Worm (Caenorhabditis elegans) whole organism, young adult: Measurements from ENCODE around the gene unc-32.

Experiments
- F52B5.7 ChIP-seq: sonication (generic microtip); optimal IDR thresholded peaks from 2 replicates; lab custom pipeline; 2016; ENCODE audit warnings: mild to moderate bottlenecking, missing genetic modification characterization, missing compliant biosample characterization
- ama-1 ChIP-seq, 3 experiments: fragments of 150-350 bp in 1 of 3; sonication (generic microtip) in 2 of 3; optimal IDR thresholded peaks; 2 replicates each; lab custom pipeline; 2014 to 2018; ENCODE audit warnings: missing biosample characterization in 2 of 3, missing genetic modification characterization in 2 of 3, missing genetic modification reagents in 2 of 3
- chd-7 ChIP-seq: sonication (generic microtip); optimal IDR thresholded peaks from 2 replicates; lab custom pipeline; 2016; ENCODE audit warnings: mild to moderate bottlenecking, missing genetic modification characterization, moderate library complexity, missing compliant biosample characterization
- egl-18 ChIP-seq: fragments of 200-800 bp; sonication (Bioruptor generic); IDR thresholded peaks from 2 replicates; pipeline ENCODE4 v1.3.6; 2022; ENCODE audit warnings: missing genetic modification reagents, missing genetic modification characterization, missing compliant biosample characterization
- lin-35 ChIP-seq, 3 experiments: fragments of 150-350 bp in 2 of 3; sonication (generic microtip) in 1 of 3; optimal IDR thresholded peaks; 2 replicates each; lab custom pipeline; 2014 to 2018; ENCODE audit warnings: missing biosample characterization in 3 of 3, missing genetic modification characterization in 3 of 3, missing genetic modification reagents in 3 of 3
- madf-8 ChIP-seq: fragments of 200-800 bp; sonication (Bioruptor generic); conservative IDR thresholded peaks from 2 replicates; pipeline ENCODE4 v1.3.6; 2022; ENCODE audit warnings: missing genetic modification reagents, missing genetic modification characterization, missing compliant biosample characterization
- pha-4 ChIP-seq: fragments of 150-350 bp; sonication (generic microtip); optimal IDR thresholded peaks from 2 replicates; lab custom pipeline; 2014; ENCODE audit warnings: missing biosample characterization, missing genetic modification reagents, missing genetic modification characterization
- snpc-3.4 ChIP-seq: sonication (generic microtip); optimal IDR thresholded peaks from 2 replicates; lab custom pipeline; 2017; ENCODE audit warnings: missing genetic modification characterization, mild to moderate bottlenecking, missing compliant biosample characterization, antibody characterized with exemption, moderate library complexity, missing genotype, missing genetic modification reagents
- xnd-1 ChIP-seq: sonication (generic microtip); optimal IDR thresholded peaks from 2 replicates; lab custom pipeline; 2016; ENCODE audit warnings: missing genotype, missing genetic modification reagents, missing genetic modification characterization, missing compliant biosample characterization

ce11 chrIII:8923937-8924336, 18.5 kb downstream of the unc-32 start, which contains the start of gene ZK637.12:
- TF ChIP-seq egl-18 (GFP tag; lab: Robert Waterston, UW): no peak
- TF ChIP-seq ama-1 (optimal IDR thresholded peaks at IDR 0.05; lab: Kevin White, UChicago): no peak
- no peak for TF ChIP-seq ama-1 (GFP tag; optimal IDR thresholded peaks at IDR 0.05; lab: Kevin White, UChicago)
- TF ChIP-seq F52B5.7 (tag; lab: Kevin White, UChicago): no peak
- TF ChIP-seq lin-35 (GFP tag; optimal IDR thresholded peaks at IDR 0.05; lab: Kevin White, UChicago): no peak
- TF ChIP-seq madf-8 (GFP tag; lab: Robert Waterston, UW): no peak
- TF ChIP-seq snpc-3.4 (tag; lab: Kevin White, UChicago): no peak
- no peak for TF ChIP-seq pha-4 (tag; lab: Kevin White, UChicago)
- no peak for TF ChIP-seq xnd-1 (tag; lab: Kevin White, UChicago)
- no peak for TF ChIP-seq chd-7 (tag; lab: Kevin White, UChicago)
